Worm (Caenorhabditis elegans): Measurements from ENCODE around the gene C05C10.8.
A peak's percentile ranks its signal among the peaks of the same experiment; 100 is the strongest.

C05C10.8 gene

ce11 chrII:9891823-9892222, 26.0 kb downstream of the C05C10.8 start (continued):
- peak; percentile 34 for TF ChIP-seq unc-62 (GFP tag; optimal IDR thresholded peaks at IDR 0.05)
- TF ChIP-seq mel-28 (tag; optimal IDR thresholded peaks at IDR 0.05; ENCODE audit: borderline replicate concordance) = no peak
- TF ChIP-seq zim-3 (tag; optimal IDR thresholded peaks at IDR 0.05) = no peak
- TF ChIP-seq lin-26 (GFP tag; IDR thresholded peaks at IDR 0.05) = peak; percentile 68; the same call in 1 of the 2 replicates
- no peak for TF ChIP-seq tbx-9 (tag; optimal IDR thresholded peaks at IDR 0.05; ENCODE audit: borderline replicate concordance)
- peak; percentile 97 for TF ChIP-seq nhr-80 (tag; optimal IDR thresholded peaks at IDR 0.05)
- no peak for TF ChIP-seq madf-3 (GFP tag; IDR thresholded peaks at IDR 0.05)
- TF ChIP-seq lin-54 (GFP tag; optimal IDR thresholded peaks at IDR 0.05) = peak; percentile 21
- no peak for TF ChIP-seq K11D2.4 (GFP tag; IDR thresholded peaks at IDR 0.05)
- TF ChIP-seq ztf-26 (tag; optimal IDR thresholded peaks at IDR 0.05) = no peak
- TF ChIP-seq B0035.1 (tag; optimal IDR thresholded peaks at IDR 0.05) = no peak
- no peak for TF ChIP-seq T07F8.4 (tag; optimal IDR thresholded peaks at IDR 0.05)
- TF ChIP-seq nfyb-1 (GFP tag; IDR thresholded peaks at IDR 0.05) = peak; percentile 21; the same call in 1 of the 2 replicates
- TF ChIP-seq let-607 (tag; optimal IDR thresholded peaks at IDR 0.05) = peak; percentile 96 to 97
- TF ChIP-seq K12H6.12 (tag; optimal IDR thresholded peaks at IDR 0.05) = no peak
- TF ChIP-seq T26A5.8 (tag; optimal IDR thresholded peaks at IDR 0.05) = no peak
- peak; percentile 26 for TF ChIP-seq atf-7 (tag; optimal IDR thresholded peaks at IDR 0.05)
- TF ChIP-seq tlf-1 (GFP tag; optimal IDR thresholded peaks at IDR 0.05) = no peak
- TF ChIP-seq ztf-22 (GFP tag; optimal IDR thresholded peaks at IDR 0.05) = peak; percentile 55
- TF ChIP-seq somi-1 (GFP tag; optimal IDR thresholded peaks at IDR 0.05) = no peak
- no peak for TF ChIP-seq ceh-40 (GFP tag; IDR thresholded peaks at IDR 0.05)
- TF ChIP-seq cebp-1 (GFP tag; IDR thresholded peaks at IDR 0.05) = no peak
- no peak for TF ChIP-seq cebp-1 (tag; optimal IDR thresholded peaks at IDR 0.05)
- no peak for TF ChIP-seq madf-8 (GFP tag; conservative IDR thresholded peaks at IDR 0.05)
- TF ChIP-seq madf-6 (GFP tag; IDR thresholded peaks at IDR 0.05) = peak; percentile 33; the same call in 1 of the 2 replicates
- peak; percentile 15; the same call in 1 of the 2 replicates for TF ChIP-seq egl-44 (GFP tag; IDR thresholded peaks at IDR 0.05)

ce11 chrII:9891031-9891689, 26.6 kb downstream of the C05C10.8 start, which contains the start of gene vgln-1:
Gene vgln-1, minus strand, starts transcription at chrII:9891081.
- peak; percentile 28 for TF ChIP-seq ceh-27 (GFP tag; optimal IDR thresholded peaks at IDR 0.05)
- TF ChIP-seq hmg-1.2 (GFP tag; IDR thresholded peaks at IDR 0.05) = peak; percentile 48; the same call in 1 of the 2 replicates
- no peak for TF ChIP-seq sptf-2 (GFP tag; optimal IDR thresholded peaks at IDR 0.05)
- TF ChIP-seq ztf-25 (GFP tag; IDR thresholded peaks at IDR 0.05) = 0 out of 2 replicates have a peak, but pooled peaks have one; percentile 56
- peak; percentile 26; the same call in 1 of the 2 replicates for TF ChIP-seq madf-6 (GFP tag; IDR thresholded peaks at IDR 0.05)
- 0 out of 2 replicates have a peak, but pooled peaks have one; percentile 52 for TF ChIP-seq Y56A3A.18 (GFP tag; IDR thresholded peaks at IDR 0.05)
- no peak for TF ChIP-seq lsy-27 (tag; optimal IDR thresholded peaks at IDR 0.05; ENCODE audit: borderline replicate concordance, insufficient read depth)
- peak in 1 of 2 experiments; percentile 7 for TF ChIP-seq let-607 (tag; optimal IDR thresholded peaks at IDR 0.05)
- no peak for TF ChIP-seq madf-8 (GFP tag; conservative IDR thresholded peaks at IDR 0.05)
- TF ChIP-seq ZK185.1 (tag; optimal IDR thresholded peaks at IDR 0.05; ENCODE audit: poor library complexity, severe bottlenecking) = peak; percentile 12

- TF ChIP-seq snpc-3.4 (tag; optimal IDR thresholded peaks at IDR 0.05) (no peak), fkh-3 (tag; optimal IDR thresholded peaks at IDR 0.05) (no peak), ztf-25 (GFP tag; IDR thresholded peaks at IDR 0.05) (no peak), F55B11.4 (tag; optimal IDR thresholded peaks at IDR 0.05; ENCODE audit: borderline replicate concordance, insufficient read depth) (no peak), hsf-1 (GFP tag; IDR thresholded peaks at IDR 0.05) (no peak)
Measured at ce11 chrII:9888549-9888948, 29.3 kb downstream of the C05C10.8 start.
